Worm (Caenorhabditis elegans) whole organism, late embryonic: ENCODE data around the gene str-145.

Source experiments
- C08G9.2 ChIP-seq: sonication (generic microtip); optimal IDR thresholded peaks from 2 replicates; lab custom pipeline; 2016; ENCODE audit warnings: mild to moderate bottlenecking, missing genetic modification characterization, moderate library complexity, missing compliant biosample characterization
- C38D4.7 ChIP-seq: fragments of 200-800 bp; sonication (Bioruptor generic); optimal IDR thresholded peaks from 2 replicates; lab custom pipeline; 2018; ENCODE audit warnings: mild to moderate bottlenecking, missing genetic modification characterization, moderate library complexity, missing compliant biosample characterization
- F13H6.1 ChIP-seq: sonication (generic microtip); optimal IDR thresholded peaks from 2 replicates; lab custom pipeline; 2016; ENCODE audit warnings: missing genetic modification characterization, missing compliant biosample characterization
- K09A11.1 ChIP-seq: sonication (generic microtip); optimal IDR thresholded peaks from 2 replicates; lab custom pipeline; 2017; ENCODE audit warnings: antibody characterized with exemption, mild to moderate bottlenecking, missing genetic modification characterization, missing compliant biosample characterization; ENCODE audit not compliant: insufficient read depth
- T23F11.4 ChIP-seq: fragments of 200-800 bp; sonication (Bioruptor generic); optimal IDR thresholded peaks from 2 replicates; lab custom pipeline; 2018; ENCODE audit warnings: mild to moderate bottlenecking, missing genetic modification characterization, missing compliant biosample characterization
- Y22D7AL.16 ChIP-seq: sonication (generic microtip); optimal IDR thresholded peaks from 2 replicates; lab custom pipeline; 2016; ENCODE audit warnings: missing genetic modification characterization, missing compliant biosample characterization
- ahr-1 ChIP-seq: sonication (generic microtip); optimal IDR thresholded peaks from 2 replicates; lab custom pipeline; 2016; ENCODE audit warnings: missing genetic modification characterization, missing compliant biosample characterization
- ceh-14 ChIP-seq: sonication (generic microtip); optimal IDR thresholded peaks from 2 replicates; lab custom pipeline; 2016; ENCODE audit warnings: missing genotype, missing genetic modification characterization, missing compliant biosample characterization
- ceh-18 ChIP-seq: sonication (generic microtip); optimal IDR thresholded peaks from 2 replicates; lab custom pipeline; 2016; ENCODE audit warnings: missing genetic modification characterization, missing compliant biosample characterization
- ceh-19 ChIP-seq: fragments of 200-800 bp; sonication (Bioruptor generic); optimal IDR thresholded peaks from 2 replicates; lab custom pipeline; 2018; ENCODE audit warnings: mild to moderate bottlenecking, missing genetic modification characterization, missing compliant biosample characterization
- ceh-2 ChIP-seq: sonication (generic microtip); optimal IDR thresholded peaks from 2 replicates; lab custom pipeline; 2016; ENCODE audit warnings: missing genotype, missing genetic modification characterization, missing compliant biosample characterization
- ceh-24 ChIP-seq: sonication (generic microtip); optimal IDR thresholded peaks from 2 replicates; lab custom pipeline; 2016; ENCODE audit warnings: mild to moderate bottlenecking, missing genetic modification characterization, missing compliant biosample characterization
- ceh-30 ChIP-seq: fragments of 150-350 bp; optimal IDR thresholded peaks from 2 replicates; lab custom pipeline; 2014; ENCODE audit warnings: missing biosample characterization, missing genetic modification characterization
- ceh-31 ChIP-seq: sonication (generic microtip); optimal IDR thresholded peaks from 2 replicates; lab custom pipeline; 2016; ENCODE audit warnings: missing genetic modification characterization, missing compliant biosample characterization
- ceh-45 ChIP-seq: fragments of 200-800 bp; sonication (Bioruptor generic); IDR thresholded peaks from 2 replicates; pipeline ENCODE4 v1.3.6; 2022; ENCODE audit warnings: missing genetic modification reagents, missing genetic modification characterization, missing compliant biosample characterization
- che-1 ChIP-seq: sonication (generic microtip); optimal IDR thresholded peaks from 2 replicates; lab custom pipeline; 2016; ENCODE audit warnings: mild to moderate bottlenecking, missing genetic modification characterization, missing compliant biosample characterization
- elt-2 ChIP-seq: sonication (generic microtip); optimal IDR thresholded peaks from 2 replicates; lab custom pipeline; 2016; ENCODE audit warnings: missing genetic modification reagents, missing genetic modification characterization, missing compliant biosample characterization
- elt-4 ChIP-seq: sonication (generic microtip); optimal IDR thresholded peaks from 2 replicates; lab custom pipeline; 2016; ENCODE audit warnings: missing genetic modification characterization, missing compliant biosample characterization
- eyg-1 ChIP-seq: sonication (generic microtip); optimal IDR thresholded peaks from 2 replicates; lab custom pipeline; 2016; ENCODE audit warnings: missing genotype, missing genetic modification characterization, missing compliant biosample characterization
- fkh-6 ChIP-seq: sonication (generic microtip); optimal IDR thresholded peaks from 2 replicates; lab custom pipeline; 2016; ENCODE audit warnings: missing genetic modification characterization, missing compliant biosample characterization
- gmeb-2 ChIP-seq: sonication (generic microtip); optimal IDR thresholded peaks from 2 replicates; lab custom pipeline; 2016; ENCODE audit warnings: missing genetic modification characterization, inconsistent platforms, missing compliant biosample characterization
- hlh-13 ChIP-seq: fragments of 200-800 bp; sonication (Bioruptor generic); optimal IDR thresholded peaks from 2 replicates; lab custom pipeline; 2018; ENCODE audit warnings: mild to moderate bottlenecking, missing genetic modification characterization, missing compliant biosample characterization
- hlh-6 ChIP-seq: sonication (generic microtip); optimal IDR thresholded peaks from 2 replicates; lab custom pipeline; 2016; ENCODE audit warnings: missing genotype, missing genetic modification characterization, missing compliant biosample characterization
- lim-6 ChIP-seq: sonication (generic microtip); optimal IDR thresholded peaks from 2 replicates; lab custom pipeline; 2016; ENCODE audit warnings: missing genetic modification characterization, missing compliant biosample characterization
- lin-11 ChIP-seq: fragments of 200-800 bp; sonication (Bioruptor generic); optimal IDR thresholded peaks from 2 replicates; lab custom pipeline; 2018; ENCODE audit warnings: mild to moderate bottlenecking, missing genetic modification characterization, missing compliant biosample characterization
- madf-2 ChIP-seq: sonication (generic microtip); optimal IDR thresholded peaks from 2 replicates; lab custom pipeline; 2017; ENCODE audit warnings: missing genetic modification characterization, missing compliant biosample characterization
- mec-3 ChIP-seq: sonication (generic microtip); optimal IDR thresholded peaks from 2 replicates; lab custom pipeline; 2016; ENCODE audit warnings: borderline replicate concordance, missing genetic modification characterization, missing compliant biosample characterization
- nhr-232 ChIP-seq: sonication (generic microtip); optimal IDR thresholded peaks from 2 replicates; lab custom pipeline; 2016; ENCODE audit warnings: missing genetic modification characterization, missing compliant biosample characterization
- npax-4 ChIP-seq: sonication (generic microtip); optimal IDR thresholded peaks from 2 replicates; lab custom pipeline; 2016; ENCODE audit warnings: missing genetic modification characterization, missing compliant biosample characterization
- pag-3 ChIP-seq: sonication (generic microtip); optimal IDR thresholded peaks from 2 replicates; lab custom pipeline; 2016; ENCODE audit warnings: missing compliant biosample characterization, missing genetic modification characterization, borderline replicate concordance
- pax-1 ChIP-seq: fragments of 150-350 bp; optimal IDR thresholded peaks from 2 replicates; lab custom pipeline; 2014; ENCODE audit warnings: missing biosample characterization, missing genetic modification characterization
- pha-2 ChIP-seq: sonication (generic microtip); optimal IDR thresholded peaks from 2 replicates; lab custom pipeline; 2017; ENCODE audit warnings: mild to moderate bottlenecking, missing genetic modification characterization, missing compliant biosample characterization
- pqm-1 ChIP-seq: sonication (generic microtip); optimal IDR thresholded peaks from 2 replicates; lab custom pipeline; 2016; ENCODE audit warnings: missing genetic modification characterization, missing compliant biosample characterization
- pros-1 ChIP-seq: fragments of 150-350 bp; optimal IDR thresholded peaks from 2 replicates; lab custom pipeline; 2014; ENCODE audit warnings: missing biosample characterization, missing genetic modification reagents, missing genetic modification characterization
- ref-2 ChIP-seq: sonication (generic microtip); optimal IDR thresholded peaks from 2 replicates; lab custom pipeline; 2016; ENCODE audit warnings: missing genetic modification characterization, missing compliant biosample characterization
- sdc-2 ChIP-seq: sonication (generic microtip); optimal IDR thresholded peaks from 2 replicates; lab custom pipeline; 2016; ENCODE audit warnings: missing genotype, missing genetic modification characterization, missing compliant biosample characterization
- sox-2 ChIP-seq: fragments of 200-800 bp; sonication (Bioruptor generic); IDR thresholded peaks from 2 replicates; pipeline ENCODE4 v1.3.6; 2022; ENCODE audit warnings: missing genetic modification reagents, missing genetic modification characterization, missing compliant biosample characterization
- tbx-7 ChIP-seq: sonication (generic microtip); optimal IDR thresholded peaks from 2 replicates; lab custom pipeline; 2016; ENCODE audit warnings: missing genotype, missing genetic modification characterization, missing compliant biosample characterization
- unc-3 ChIP-seq, 2 experiments: fragments of 200-800 bp in 1 of 2; sonication (Bioruptor generic) in 1 of 2; sonication (generic microtip) in 1 of 2; conservative IDR thresholded peaks in 1 of 2; optimal IDR thresholded peaks in 1 of 2; 2 replicates each; pipeline versions ENCODE4 v1.3.6 to Lab custom; 2016 to 2022; ENCODE audit warnings: missing compliant biosample characterization in 2 of 2, missing genetic modification characterization in 2 of 2, missing genetic modification reagents in 1 of 2
- unc-55 ChIP-seq: sonication (generic microtip); optimal IDR thresholded peaks from 2 replicates; lab custom pipeline; 2017; ENCODE audit warnings: missing biosample characterization, missing genetic modification reagents, missing genetic modification characterization
- ztf-16 ChIP-seq: sonication (generic microtip); optimal IDR thresholded peaks from 2 replicates; lab custom pipeline; 2017; ENCODE audit warnings: missing genetic modification characterization, missing compliant biosample characterization

The str-145 gene

ce11 chrV:8062074-8062473, 36.1 kb downstream of the str-145 start, which contains the start of gene str-139:
TSS of gene str-139 (minus strand) at chrV:8062174.
- no peak for TF ChIP-seq pros-1 (tag; lab: Kevin White, UChicago)
- TF ChIP-seq ceh-18 (tag; lab: Kevin White, UChicago), result no peak
- TF ChIP-seq mec-3 (tag; lab: Kevin White, UChicago), result no peak

ce11 chrV:8058359-8058758, 39.8 kb downstream of the str-145 start, which contains the start of gene str-138:
TSS of gene str-138 (plus strand) at chrV:8058659.
- no peak for TF ChIP-seq eyg-1 (tag; lab: Kevin White, UChicago)
- TF ChIP-seq unc-55 (GFP tag; lab: Kevin White, UChicago), result no peak
- no peak for TF ChIP-seq unc-3 (GFP tag; conservative IDR thresholded peaks at IDR 0.05; lab: Robert Waterston, UW)
- TF ChIP-seq unc-3 (tag; optimal IDR thresholded peaks at IDR 0.05; lab: Kevin White, UChicago), result no peak
- TF ChIP-seq, all 69 proteins: peak for 0

- TF ChIP-seq ceh-30 (no peak), ztf-16 (no peak), eyg-1 (tag; lab: Kevin White, UChicago) (no peak), Y22D7AL.16 (tag; lab: Kevin White, UChicago) (no peak), K09A11.1 (tag; lab: Kevin White, UChicago) (no peak), sdc-2 (tag; lab: Kevin White, UChicago) (no peak), tbx-7 (tag; lab: Kevin White, UChicago) (no peak), ref-2 (tag; lab: Kevin White, UChicago) (no peak), ahr-1 (tag; lab: Kevin White, UChicago) (no peak), mec-3 (tag; lab: Kevin White, UChicago) (no peak), madf-2 (no peak), lin-11 (tag; lab: Kevin White, UChicago) (no peak), C38D4.7 (GFP tag; lab: Kevin White, UChicago) (no peak), ceh-24 (tag; lab: Kevin White, UChicago) (no peak), ceh-45 (GFP tag; lab: Robert Waterston, UW) (no peak), pros-1 (tag; lab: Kevin White, UChicago) (no peak), F13H6.1 (tag; lab: Kevin White, UChicago) (no peak), sox-2 (GFP tag; lab: Robert Waterston, UW) (no peak), ceh-31 (no peak)
- TF ChIP-seq, all 69 proteins: peak for 0
These were observed 43.0 kb downstream of the str-145 start for ce11 chrV:8055170-8055569.

ce11 chrV:8054130-8054529, 44.0 kb downstream of the str-145 start, which contains the start of gene ZC513.2:
TSS of gene ZC513.2 (plus strand) at chrV:8054430.
- TF ChIP-seq elt-2 (tag; lab: Kevin White, UChicago), result no peak
- TF ChIP-seq pax-1 (tag; lab: Kevin White, UChicago), result no peak
- no peak for TF ChIP-seq hlh-13 (GFP tag; lab: Kevin White, UChicago)
- no peak for TF ChIP-seq nhr-232 (tag; lab: Kevin White, UChicago)
- no peak for TF ChIP-seq unc-55 (GFP tag; lab: Kevin White, UChicago)
- no peak for TF ChIP-seq sdc-2 (tag; lab: Kevin White, UChicago)
- no peak for TF ChIP-seq ceh-19 (GFP tag; lab: Kevin White, UChicago)
- TF ChIP-seq T23F11.4 (GFP tag; lab: Kevin White, UChicago), result no peak
- TF ChIP-seq lim-6, result no peak
- no peak for TF ChIP-seq ahr-1 (tag; lab: Kevin White, UChicago)
- TF ChIP-seq elt-4 (tag; lab: Kevin White, UChicago), result no peak
- TF ChIP-seq, all 69 proteins: peak for 0

ce11 chrV:8051851-8052250, 46.3 kb downstream of the str-145 start, which contains the start of gene sth-1:
TSS of gene sth-1 (plus strand) at chrV:8052151.
- TF ChIP-seq pha-2 (tag; lab: Kevin White, UChicago) (no peak), madf-2 (no peak), ref-2 (tag; lab: Kevin White, UChicago) (no peak), pag-3 (tag; lab: Kevin White, UChicago) (no peak), gmeb-2 (no peak), elt-2 (tag; lab: Kevin White, UChicago) (no peak), npax-4 (no peak), che-1 (tag; lab: Kevin White, UChicago) (no peak), fkh-6 (tag; lab: Kevin White, UChicago) (no peak), lin-11 (tag; lab: Kevin White, UChicago) (no peak), hlh-6 (tag; lab: Kevin White, UChicago) (no peak), ceh-2 (no peak), lim-6 (no peak), F13H6.1 (tag; lab: Kevin White, UChicago) (no peak), tbx-7 (tag; lab: Kevin White, UChicago) (no peak), pqm-1 (tag; lab: Kevin White, UChicago) (no peak), ceh-14 (no peak), hlh-13 (GFP tag; lab: Kevin White, UChicago) (no peak), C08G9.2 (tag; lab: Kevin White, UChicago) (no peak), eyg-1 (tag; lab: Kevin White, UChicago) (no peak)
